Fruit fly (Drosophila melanogaster) whole organism, embryonic: ENCODE results near the gene msn.
A peak's percentile ranks its signal among the peaks of the same experiment; 100 is the strongest.

Experiments used
- Abd-B ChIP-seq: fragments of 200-800 bp; sonication (Bioruptor generic); optimal IDR thresholded peaks from 2 replicates; lab custom pipeline; 2018; ENCODE audit warnings: missing biosample characterization, mild to moderate bottlenecking, missing genetic modification characterization, moderate library complexity
- Adf1 ChIP-seq: fragments of 200-800 bp; sonication (Bioruptor generic); IDR thresholded peaks from 2 replicates; pipeline ENCODE4 v1.3.6; 2022; ENCODE audit warnings: missing biosample characterization, missing genetic modification characterization
- CG13287 ChIP-seq: fragments of 200-800 bp; sonication (Bioruptor generic); IDR thresholded peaks from 2 replicates; pipeline ENCODE4 v1.3.6; 2022; ENCODE audit warnings: missing biosample characterization, missing genetic modification characterization; ENCODE audit not compliant: partially characterized antibody
- CG14965 ChIP-seq: fragments of 200-800 bp; sonication (Bioruptor generic); optimal IDR thresholded peaks from 2 replicates; lab custom pipeline; 2016; ENCODE audit warnings: missing biosample characterization, missing genetic modification characterization, borderline replicate concordance
- CG17186 ChIP-seq: fragments of 200-800 bp; sonication (Bioruptor generic); optimal IDR thresholded peaks from 3 replicates; lab custom pipeline; 2017; ENCODE audit warnings: missing biosample characterization, missing genetic modification reagents, missing genetic modification characterization
- CG18262 ChIP-seq: fragments of 200-800 bp; optimal IDR thresholded peaks from 3 replicates; lab custom pipeline; 2019; ENCODE audit warnings: missing biosample characterization, mild to moderate bottlenecking, missing genetic modification characterization, moderate library complexity
- CG2120 ChIP-seq: fragments of 200-800 bp; sonication (Bioruptor generic); optimal IDR thresholded peaks from 3 replicates; lab custom pipeline; 2016; ENCODE audit warnings: missing biosample characterization, missing genetic modification characterization
- CG32532 ChIP-seq: fragments of 200-800 bp; sonication (Bioruptor generic); IDR thresholded peaks from 2 replicates; pipeline ENCODE4 v1.3.6; 2022; ENCODE audit warnings: missing biosample characterization, missing genetic modification characterization
- CG32767 ChIP-seq: fragments of 200-800 bp; sonication (Bioruptor generic); IDR thresholded peaks from 2 replicates; pipeline ENCODE4 v1.3.6; 2022; ENCODE audit warnings: missing biosample characterization, missing genetic modification characterization
- CG34224 ChIP-seq: fragments of 200-800 bp; sonication (Bioruptor generic); IDR thresholded peaks from 3 replicates; pipeline ENCODE4 v1.3.6; 2022; ENCODE audit warnings: missing biosample characterization, missing genetic modification characterization; ENCODE audit not compliant: partially characterized antibody
- CG4404 ChIP-seq: fragments of 200-800 bp; sonication (Bioruptor generic); IDR thresholded peaks from 2 replicates; pipeline ENCODE4 v1.3.6; 2022; ENCODE audit warnings: missing biosample characterization, missing genetic modification characterization
- CG4820 ChIP-seq: fragments of 200-800 bp; sonication (Bioruptor generic); optimal IDR thresholded peaks from 3 replicates; lab custom pipeline; 2016; ENCODE audit warnings: missing biosample characterization, missing genetic modification characterization
- CG5953 ChIP-seq: fragments of 200-800 bp; sonication (Bioruptor generic); IDR thresholded peaks from 2 replicates; pipeline ENCODE4 v1.3.6; 2022; ENCODE audit warnings: missing biosample characterization, missing genetic modification characterization
- CG9609 ChIP-seq: fragments of 200-800 bp; sonication (Bioruptor generic); optimal IDR thresholded peaks from 3 replicates; lab custom pipeline; 2016; ENCODE audit warnings: missing biosample characterization, missing genetic modification characterization
- CTCF ChIP-seq: fragments of 200-800 bp; sonication (Bioruptor generic); optimal IDR thresholded peaks from 2 replicates; lab custom pipeline; 2017; ENCODE audit warnings: missing biosample characterization, mild to moderate bottlenecking, missing genetic modification characterization, moderate library complexity
- D ChIP-seq, 2 experiments: fragments of 200-800 bp in 1 of 2; fragments of >200 bp in 1 of 2; sonication (Bioruptor generic) in 1 of 2; optimal IDR thresholded peaks; 2 replicates in 1 of 2; 3 replicates in 1 of 2; lab custom pipeline; 2017; ENCODE audit warnings: mild to moderate bottlenecking in 1 of 2, missing biosample characterization in 1 of 2, missing genetic modification characterization in 1 of 2, missing genetic modification reagents in 1 of 2
- Deaf1 ChIP-seq: fragments of 200-800 bp; optimal IDR thresholded peaks from 3 replicates; lab custom pipeline; 2019; ENCODE audit warnings: missing biosample characterization, mild to moderate bottlenecking, missing genetic modification characterization, moderate library complexity
- Dp ChIP-seq: fragments of 200-800 bp; sonication (Bioruptor generic); optimal IDR thresholded peaks from 2 replicates; lab custom pipeline; 2018; ENCODE audit warnings: missing biosample characterization, mild to moderate bottlenecking, missing genetic modification characterization, moderate library complexity
- Gug ChIP-seq: fragments of 200-800 bp; sonication (Bioruptor generic); IDR thresholded peaks from 4 replicates; pipeline ENCODE4 v1.3.6; 2022; ENCODE audit warnings: missing biosample characterization, missing genetic modification characterization
- HHEX ChIP-seq: fragments of 200-800 bp; sonication (Bioruptor generic); optimal IDR thresholded peaks from 3 replicates; lab custom pipeline; 2017; ENCODE audit warnings: missing biosample characterization, mild to moderate bottlenecking, missing genetic modification characterization, missing genetic modification reagents
- Jarid2 ChIP-seq: fragments of 200-800 bp; sonication (Bioruptor generic); optimal IDR thresholded peaks from 3 replicates; lab custom pipeline; 2017; ENCODE audit warnings: mild to moderate bottlenecking, missing biosample characterization, missing genetic modification reagents, missing genetic modification characterization
- Lhr ChIP-seq: fragments of 200-800 bp; sonication (Bioruptor generic); optimal IDR thresholded peaks from 3 replicates; lab custom pipeline; 2017; ENCODE audit warnings: mild to moderate bottlenecking, missing biosample characterization, missing genetic modification reagents, missing genetic modification characterization
- MBD-R2 ChIP-seq: fragments of 200-800 bp; sonication (Bioruptor generic); IDR thresholded peaks from 2 replicates; pipeline ENCODE4 v1.3.6; 2022; ENCODE audit warnings: missing biosample characterization, missing genetic modification characterization
- MTF-1 ChIP-seq: fragments of 200-800 bp; sonication (Bioruptor generic); optimal IDR thresholded peaks from 2 replicates; lab custom pipeline; 2018; ENCODE audit warnings: missing biosample characterization, mild to moderate bottlenecking, missing genetic modification characterization, borderline replicate concordance
- NFAT ChIP-seq: fragments of 200-800 bp; sonication (Bioruptor generic); IDR thresholded peaks from 2 replicates; pipeline ENCODE4 v1.3.6; 2022; ENCODE audit warnings: missing biosample characterization, missing genetic modification characterization
- Oli ChIP-seq: fragments of 200-800 bp; sonication (Bioruptor generic); optimal IDR thresholded peaks from 2 replicates; lab custom pipeline; 2018; ENCODE audit warnings: missing biosample characterization, mild to moderate bottlenecking, missing genetic modification characterization, moderate library complexity
- Opbp ChIP-seq: fragments of 200-800 bp; sonication (Bioruptor generic); IDR thresholded peaks from 3 replicates; pipeline ENCODE4 v1.3.6; 2022; ENCODE audit warnings: missing biosample characterization, missing genetic modification characterization; ENCODE audit not compliant: partially characterized antibody
- Rx ChIP-seq: fragments of 200-800 bp; sonication (Bioruptor generic); IDR thresholded peaks from 2 replicates; pipeline ENCODE4 v1.3.6; 2022; ENCODE audit warnings: missing biosample characterization, missing genetic modification characterization
- Side ChIP-seq: fragments of 200-800 bp; sonication (Bioruptor generic); optimal IDR thresholded peaks from 2 replicates; lab custom pipeline; 2016; ENCODE audit warnings: missing biosample characterization, missing genetic modification characterization
- Tbp ChIP-seq: fragments of >200 bp; optimal IDR thresholded peaks from 2 replicates; lab custom pipeline; 2018; ENCODE audit warnings: missing biosample characterization, missing genetic modification characterization
- cwo ChIP-seq: fragments of 200-800 bp; sonication (Bioruptor generic); optimal IDR thresholded peaks from 3 replicates; lab custom pipeline; 2017; ENCODE audit warnings: missing biosample characterization, missing genetic modification characterization, mild to moderate bottlenecking, moderate library complexity, missing genetic modification reagents
- fd96Cb ChIP-seq: fragments of 200-800 bp; sonication (Bioruptor generic); optimal IDR thresholded peaks from 2 replicates; lab custom pipeline; 2018; ENCODE audit warnings: missing biosample characterization, mild to moderate bottlenecking, missing genetic modification characterization, moderate library complexity
- gsb-n ChIP-seq: fragments of 200-800 bp; sonication (Bioruptor generic); optimal IDR thresholded peaks from 3 replicates; lab custom pipeline; 2018; ENCODE audit warnings: missing biosample characterization, mild to moderate bottlenecking, missing genetic modification characterization
- hb ChIP-seq: fragments of 200-800 bp; sonication (Bioruptor generic); IDR thresholded peaks from 3 replicates; pipeline ENCODE4 v1.3.6; 2022; ENCODE audit warnings: missing biosample characterization, missing genetic modification characterization; ENCODE audit not compliant: partially characterized antibody
- inv ChIP-seq: fragments of 200-800 bp; sonication (Bioruptor generic); IDR thresholded peaks from 2 replicates; pipeline ENCODE4 v1.3.6; 2022; ENCODE audit warnings: missing biosample characterization, missing genetic modification characterization; ENCODE audit not compliant: partially characterized antibody
- kay ChIP-seq: fragments of 200-800 bp; sonication (Bioruptor generic); optimal IDR thresholded peaks from 2 replicates; lab custom pipeline; 2016; ENCODE audit warnings: missing biosample characterization, missing genetic modification characterization
- kni ChIP-seq: fragments of 200-800 bp; sonication (Bioruptor generic); optimal IDR thresholded peaks from 3 replicates; lab custom pipeline; 2017; ENCODE audit warnings: mild to moderate bottlenecking, missing biosample characterization, missing genetic modification reagents, missing genetic modification characterization
- lab ChIP-seq: fragments of 200-800 bp; sonication (Bioruptor generic); optimal IDR thresholded peaks from 3 replicates; lab custom pipeline; 2017; ENCODE audit warnings: missing biosample characterization, missing genetic modification characterization, mild to moderate bottlenecking, moderate library complexity, missing genetic modification reagents
- mam ChIP-seq: fragments of 200-800 bp; sonication (Bioruptor generic); optimal IDR thresholded peaks from 3 replicates; lab custom pipeline; 2016; ENCODE audit warnings: missing biosample characterization, missing genetic modification characterization
- otp ChIP-seq: fragments of 200-800 bp; sonication (Bioruptor generic); IDR thresholded peaks from 3 replicates; pipeline ENCODE4, ENCODE4 v1.3.6; 2022; ENCODE audit warnings: missing biosample characterization, missing genetic modification characterization
- prd ChIP-seq, 3 experiments: fragments of >200 bp in 2 of 3; fragments of 200-800 bp in 1 of 3; sonication (Bioruptor generic) in 1 of 3; optimal IDR thresholded peaks in 2 of 3; IDR thresholded peaks in 1 of 3; 2 replicates in 2 of 3; 3 replicates in 1 of 3; pipeline versions ENCODE4 v1.3.6 to Lab custom; 2017 to 2022; ENCODE audit warnings: missing biosample characterization in 1 of 3, missing genetic modification characterization in 1 of 3
- ranshi ChIP-seq: fragments of 200-800 bp; sonication (Bioruptor generic); IDR thresholded peaks from 2 replicates; pipeline ENCODE4 v1.3.6; 2022; ENCODE audit warnings: missing biosample characterization, missing genetic modification characterization
- trh ChIP-seq: fragments of 200-800 bp; sonication (Bioruptor generic); optimal IDR thresholded peaks from 2 replicates; lab custom pipeline; 2016; ENCODE audit warnings: missing biosample characterization, missing genetic modification characterization
- twi ChIP-seq: fragments of 200-800 bp; optimal IDR thresholded peaks from 2 replicates; lab custom pipeline; 2019; ENCODE audit warnings: missing biosample characterization, mild to moderate bottlenecking, missing genetic modification characterization, moderate library complexity
- unpg ChIP-seq: fragments of 200-800 bp; sonication (Bioruptor generic); optimal IDR thresholded peaks from 3 replicates; lab custom pipeline; 2018; ENCODE audit warnings: missing biosample characterization, mild to moderate bottlenecking, missing genetic modification characterization, moderate library complexity
- vfl ChIP-seq: fragments of 200-800 bp; sonication (Bioruptor generic); optimal IDR thresholded peaks from 2 replicates; lab custom pipeline; 2016; ENCODE audit warnings: missing biosample characterization, missing genetic modification characterization
- wdn ChIP-seq: fragments of 200-800 bp; sonication (Bioruptor generic); IDR thresholded peaks from 2 replicates; pipeline ENCODE4 v1.3.6; 2022; ENCODE audit warnings: missing biosample characterization, missing genetic modification characterization

The msn gene

DNA sequence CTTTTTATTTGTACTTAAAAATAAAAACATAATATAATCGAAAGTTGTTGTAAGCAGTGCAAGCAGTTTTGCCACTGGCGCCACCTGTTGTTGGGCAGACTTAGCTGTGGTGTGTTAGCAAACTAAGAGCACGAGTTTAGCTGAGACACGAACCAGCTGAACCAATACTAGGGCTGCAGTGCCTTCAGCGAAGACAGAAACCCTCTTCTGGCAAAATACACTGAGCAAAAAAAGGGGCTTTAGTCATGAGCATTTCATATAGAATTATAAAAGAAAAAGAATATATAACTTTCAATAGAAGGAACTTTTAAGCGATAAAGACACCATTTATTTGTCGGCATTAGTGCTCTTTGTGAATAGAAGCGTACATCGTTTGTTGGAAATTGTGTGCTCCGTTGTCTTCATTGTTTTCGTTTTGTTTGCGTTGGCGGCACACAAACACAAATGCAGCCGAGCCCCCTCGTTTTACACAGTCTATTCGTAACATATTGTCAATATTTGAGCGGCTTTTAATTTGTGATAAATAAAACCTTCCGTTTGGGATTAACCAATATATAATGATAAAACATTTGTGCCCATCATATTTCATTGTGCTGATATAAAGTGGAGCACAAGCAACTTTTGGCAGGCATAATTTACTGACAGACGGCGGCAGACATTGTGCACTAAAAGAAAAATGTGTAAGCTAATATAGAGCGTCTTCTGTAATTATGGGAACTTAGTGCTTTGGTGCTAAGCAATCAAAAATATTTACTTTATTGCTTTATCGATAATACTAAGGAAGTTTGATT lies 54.8 kb downstream of the msn start (continued):
- peak; percentile 89 for TF ChIP-seq CG32532 (GFP tag; lab: Robert Waterston, UW)
- TF ChIP-seq prd (optimal IDR thresholded peaks at IDR 0.05; lab: Kevin White, UChicago), result no peak
- TF ChIP-seq prd (GFP tag; IDR thresholded peaks at IDR 0.05; lab: Robert Waterston, UW), result peak; percentile 78
- peak; percentile 15 for TF ChIP-seq Dp (GFP tag; lab: Kevin White, UChicago)
- peak; percentile 56 for TF ChIP-seq CG9609 (GFP tag; lab: Kevin White, UChicago)
- peak; percentile 45; the same call in 1 of the 2 replicates for TF ChIP-seq CG4404 (GFP tag; lab: Robert Waterston, UW)
- TF ChIP-seq Adf1 (GFP tag; lab: Robert Waterston, UW), result peak; percentile 10
- peak; percentile 16 for TF ChIP-seq vfl
- TF ChIP-seq CG32767 (GFP tag; lab: Robert Waterston, UW), result 0 out of 2 replicates have a peak, but pooled peaks have one; percentile 33
- no peak for TF ChIP-seq CG17186 (GFP tag; lab: Kevin White, UChicago)
- peak; percentile 82 for TF ChIP-seq NFAT (GFP tag; lab: Robert Waterston, UW)
- TF ChIP-seq CG13287 (GFP tag; lab: Robert Waterston, UW), result no peak; the same call in 1 of the 2 replicates
- TF ChIP-seq Rx (GFP tag; lab: Robert Waterston, UW), result peak; percentile 57
- peak; percentile 58 for TF ChIP-seq cwo
- peak; percentile 48 for TF ChIP-seq HHEX (GFP tag; lab: Kevin White, UChicago)
- TF ChIP-seq Jarid2 (GFP tag; lab: Kevin White, UChicago), result peak; percentile 52
- TF ChIP-seq D (optimal IDR thresholded peaks at IDR 0.05; lab: Kevin White, UChicago), result no peak
- TF ChIP-seq D (GFP tag; optimal IDR thresholded peaks at IDR 0.05; lab: Kevin White, UChicago), result peak; percentile 79
- peak; percentile 70 for TF ChIP-seq CG2120 (GFP tag; lab: Kevin White, UChicago)
- TF ChIP-seq fd96Cb, result peak; percentile 59
- peak; percentile 53 for TF ChIP-seq Oli (tag; lab: Kevin White, UChicago)
- TF ChIP-seq Opbp (GFP tag; lab: Robert Waterston, UW), result peak; percentile 37; the same call in 1 of the 3 replicates
- peak; percentile 64; the same call in 1 of the 2 replicates for TF ChIP-seq CG5953 (GFP tag; lab: Robert Waterston, UW)
- peak; percentile 81 for TF ChIP-seq Lhr (GFP tag; lab: Kevin White, UChicago)
- peak; percentile 76 for TF ChIP-seq CG18262 (tag; lab: Kevin White, UChicago)
- TF ChIP-seq ranshi (GFP tag; lab: Robert Waterston, UW), result peak; percentile 84
- peak; percentile 99 for TF ChIP-seq CG14965 (GFP tag; lab: Kevin White, UChicago)
- no peak for TF ChIP-seq CG34224 (GFP tag; lab: Robert Waterston, UW)
- TF ChIP-seq wdn, result peak; percentile 70; the same call in 1 of the 2 replicates
- TF ChIP-seq lab (GFP tag; lab: Kevin White, UChicago), result peak; percentile 87
- TF ChIP-seq Abd-B (GFP tag; lab: Kevin White, UChicago), result peak; percentile 44
- TF ChIP-seq mam, result peak; percentile 73
- TF ChIP-seq MTF-1, result peak; percentile 63
- TF ChIP-seq Gug (GFP tag; lab: Robert Waterston, UW), result peak; percentile 74
- peak; percentile 44 for TF ChIP-seq Deaf1 (tag; lab: Kevin White, UChicago)
- TF ChIP-seq gsb-n (tag; lab: Kevin White, UChicago), result peak; percentile 78
- TF ChIP-seq kay (GFP tag; lab: Kevin White, UChicago), result no peak
- TF ChIP-seq hb (GFP tag; lab: Robert Waterston, UW), result no peak
- TF ChIP-seq inv (GFP tag; lab: Robert Waterston, UW), result peak; percentile 18; the same call in 1 of the 2 replicates
- no peak for TF ChIP-seq Side (GFP tag; lab: Kevin White, UChicago)
- peak; percentile 82; the same call in 2 of the 3 replicates for TF ChIP-seq otp (GFP tag; lab: Robert Waterston, UW)
- TF ChIP-seq twi (tag; lab: Kevin White, UChicago), result no peak
- TF ChIP-seq CG4820 (GFP tag; lab: Kevin White, UChicago), result peak; percentile 62
- TF ChIP-seq MBD-R2, result peak; percentile 34
- no peak for TF ChIP-seq Tbp (GFP tag; lab: Kevin White, UChicago)
- peak; percentile 70 for TF ChIP-seq kni (GFP tag; lab: Kevin White, UChicago)
- peak; percentile 40 for TF ChIP-seq trh (GFP tag; lab: Kevin White, UChicago)
- TF ChIP-seq CTCF (GFP tag; lab: Kevin White, UChicago), result peak; percentile 96
- TF ChIP-seq unpg (GFP tag; lab: Kevin White, UChicago), result peak; percentile 53
